Worm (Caenorhabditis elegans) whole organism, L2 larva: ENCODE results near the gene gcy-6.
A peak's percentile ranks its signal among the peaks of the same experiment; 100 is the strongest.

Source experiments
- C34F6.9 ChIP-seq: fragments of 150-350 bp; optimal IDR thresholded peaks from 2 replicates; lab custom pipeline; 2014; ENCODE audit warnings: missing biosample characterization, missing genetic modification characterization
- F13H6.1 ChIP-seq: sonication (generic microtip); optimal IDR thresholded peaks from 2 replicates; lab custom pipeline; 2016; ENCODE audit warnings: missing genetic modification characterization, missing compliant biosample characterization
- R02D3.7 ChIP-seq: fragments of 150-350 bp; optimal IDR thresholded peaks from 2 replicates; lab custom pipeline; 2014; ENCODE audit warnings: missing biosample characterization, missing genetic modification characterization
- Y55F3AM.14 ChIP-seq: fragments of 200-800 bp; sonication (Bioruptor generic); optimal IDR thresholded peaks from 2 replicates; lab custom pipeline; 2018; ENCODE audit warnings: mild to moderate bottlenecking, missing genetic modification characterization, missing compliant biosample characterization
- ZK546.5 ChIP-seq: sonication (generic microtip); optimal IDR thresholded peaks from 2 replicates; lab custom pipeline; 2017; ENCODE audit warnings: missing biosample characterization, missing genetic modification characterization
- alr-1 ChIP-seq: fragments of 150-350 bp; optimal IDR thresholded peaks from 2 replicates; lab custom pipeline; 2014; ENCODE audit warnings: missing biosample characterization, missing genetic modification characterization
- ama-1 ChIP-seq: fragments of 150-350 bp; optimal IDR thresholded peaks from 2 replicates; lab custom pipeline; 2018; ENCODE audit warnings: inconsistent platforms
- blmp-1 ChIP-seq: sonication (generic microtip); optimal IDR thresholded peaks from 2 replicates; lab custom pipeline; 2017; ENCODE audit warnings: missing genetic modification characterization, mild to moderate bottlenecking, missing compliant biosample characterization, antibody characterized with exemption, moderate library complexity; ENCODE audit not compliant: insufficient read depth
- ceh-16 ChIP-seq: fragments of 150-350 bp; optimal IDR thresholded peaks from 2 replicates; lab custom pipeline; 2014; ENCODE audit warnings: missing biosample characterization, missing genetic modification characterization
- ceh-82 ChIP-seq: fragments of 150-350 bp; optimal IDR thresholded peaks from 2 replicates; lab custom pipeline; 2014; ENCODE audit warnings: missing biosample characterization, missing genetic modification characterization
- crh-2 ChIP-seq: sonication (generic microtip); optimal IDR thresholded peaks from 2 replicates; lab custom pipeline; 2017; ENCODE audit warnings: missing biosample characterization, missing genetic modification characterization
- dmd-4 ChIP-seq: sonication (generic microtip); optimal IDR thresholded peaks from 2 replicates; lab custom pipeline; 2017; ENCODE audit warnings: missing biosample characterization, missing genetic modification characterization
- egl-27 ChIP-seq: sonication (generic microtip); optimal IDR thresholded peaks from 3 replicates; lab custom pipeline; 2017; ENCODE audit warnings: missing biosample characterization, missing genetic modification reagents, missing genetic modification characterization
- elt-1 ChIP-seq: fragments of 150-350 bp; optimal IDR thresholded peaks from 2 replicates; lab custom pipeline; 2014; ENCODE audit warnings: missing biosample characterization, missing genetic modification characterization
- elt-3 ChIP-seq: sonication (generic microtip); optimal IDR thresholded peaks from 2 replicates; lab custom pipeline; 2017; ENCODE audit warnings: missing biosample characterization, missing genetic modification characterization
- fos-1 ChIP-seq: fragments of 150-350 bp; optimal IDR thresholded peaks from 2 replicates; lab custom pipeline; 2014; ENCODE audit warnings: missing biosample characterization, missing genetic modification characterization
- gmeb-1 ChIP-seq: fragments of 150-350 bp; optimal IDR thresholded peaks from 2 replicates; lab custom pipeline; 2014; ENCODE audit warnings: missing biosample characterization, missing genetic modification characterization
- lin-11 ChIP-seq: fragments of 150-350 bp; sonication (generic microtip); optimal IDR thresholded peaks from 2 replicates; lab custom pipeline; 2014; ENCODE audit warnings: missing biosample characterization, missing genetic modification characterization, inconsistent platforms, mixed read lengths
- lin-13 ChIP-seq: fragments of 150-350 bp; optimal IDR thresholded peaks from 2 replicates; lab custom pipeline; 2014; ENCODE audit warnings: missing biosample characterization, missing genetic modification reagents, missing genetic modification characterization
- lsy-2 ChIP-seq, 2 experiments: fragments of 150-350 bp in 1 of 2; sonication (generic microtip) in 1 of 2; optimal IDR thresholded peaks; 2 replicates each; lab custom pipeline; 2014 to 2017; ENCODE audit warnings: missing biosample characterization in 2 of 2, missing genetic modification characterization in 2 of 2
- mbf-1 ChIP-seq: sonication (generic microtip); optimal IDR thresholded peaks from 2 replicates; lab custom pipeline; 2017; ENCODE audit warnings: missing biosample characterization, missing genetic modification characterization
- mdl-1 ChIP-seq, 2 experiments: fragments of 150-350 bp in 1 of 2; sonication (generic microtip) in 1 of 2; optimal IDR thresholded peaks; 2 replicates each; lab custom pipeline; 2017; ENCODE audit warnings: missing biosample characterization in 2 of 2, missing genetic modification characterization in 2 of 2
- nhr-10 ChIP-seq: sonication (generic microtip); optimal IDR thresholded peaks from 2 replicates; lab custom pipeline; 2017; ENCODE audit warnings: missing biosample characterization, missing genetic modification characterization
- nhr-11 ChIP-seq: fragments of 150-350 bp; optimal IDR thresholded peaks from 2 replicates; lab custom pipeline; 2014; ENCODE audit warnings: missing biosample characterization, missing genetic modification characterization
- nhr-12 ChIP-seq: fragments of 150-350 bp; optimal IDR thresholded peaks from 2 replicates; lab custom pipeline; 2014; ENCODE audit warnings: missing biosample characterization, missing genetic modification characterization
- nhr-129 ChIP-seq: fragments of 150-350 bp; optimal IDR thresholded peaks from 2 replicates; lab custom pipeline; 2014; ENCODE audit warnings: missing biosample characterization, missing genetic modification characterization
- nhr-21 ChIP-seq: fragments of 150-350 bp; optimal IDR thresholded peaks from 2 replicates; lab custom pipeline; 2014; ENCODE audit warnings: missing biosample characterization, missing genetic modification characterization
- nhr-237 ChIP-seq: fragments of 150-350 bp; optimal IDR thresholded peaks from 2 replicates; lab custom pipeline; 2014; ENCODE audit warnings: missing biosample characterization, missing genetic modification characterization
- nhr-25 ChIP-seq: fragments of 150-350 bp; sonication (generic microtip); optimal IDR thresholded peaks from 3 replicates; lab custom pipeline; 2014; ENCODE audit warnings: missing biosample characterization, missing genetic modification characterization
- nhr-6 ChIP-seq: fragments of 150-350 bp; optimal IDR thresholded peaks from 2 replicates; lab custom pipeline; 2014; ENCODE audit warnings: missing biosample characterization, missing genetic modification characterization
- nhr-77 ChIP-seq: fragments of 150-350 bp; optimal IDR thresholded peaks from 2 replicates; lab custom pipeline; 2014; ENCODE audit warnings: missing biosample characterization, missing genetic modification characterization
- sem-4 ChIP-seq: fragments of 150-350 bp; optimal IDR thresholded peaks from 2 replicates; lab custom pipeline; 2014; ENCODE audit warnings: missing biosample characterization, missing genetic modification reagents, missing genetic modification characterization
- sma-3 ChIP-seq: sonication (generic microtip); optimal IDR thresholded peaks from 2 replicates; lab custom pipeline; 2016; ENCODE audit warnings: missing genetic modification reagents, missing genetic modification characterization, missing compliant biosample characterization
- sma-9 ChIP-seq, 2 experiments: fragments of 150-350 bp in 1 of 2; sonication (generic microtip) in 1 of 2; optimal IDR thresholded peaks; 2 replicates each; lab custom pipeline; 2014 to 2016; ENCODE audit warnings: missing genetic modification characterization in 2 of 2, mild to moderate bottlenecking in 1 of 2, missing biosample characterization in 1 of 2, missing compliant biosample characterization in 1 of 2, missing genetic modification reagents in 1 of 2, moderate library complexity in 1 of 2
- snpc-4 ChIP-seq: fragments of 150-350 bp; optimal IDR thresholded peaks from 2 replicates; lab custom pipeline; 2014; ENCODE audit warnings: missing biosample characterization, missing genetic modification characterization
- unc-39 ChIP-seq: fragments of 150-350 bp; optimal IDR thresholded peaks from 2 replicates; lab custom pipeline; 2014; ENCODE audit warnings: missing biosample characterization, missing genetic modification characterization
- unc-62 ChIP-seq: fragments of 150-350 bp; optimal IDR thresholded peaks from 2 replicates; lab custom pipeline; 2014; ENCODE audit warnings: missing biosample characterization, missing genetic modification reagents, missing genetic modification characterization
- zag-1 ChIP-seq: fragments of 150-350 bp; optimal IDR thresholded peaks from 2 replicates; lab custom pipeline; 2014; ENCODE audit warnings: missing biosample characterization, missing genetic modification characterization
- ztf-1 ChIP-seq: fragments of 200-800 bp; sonication (Bioruptor generic); conservative IDR thresholded peaks from 2 replicates; pipeline ENCODE4 v1.3.6; 2022; ENCODE audit warnings: missing genetic modification characterization, missing compliant biosample characterization
- ztf-4 ChIP-seq: fragments of 150-350 bp; optimal IDR thresholded peaks from 2 replicates; lab custom pipeline; 2014; ENCODE audit warnings: missing biosample characterization, missing genetic modification characterization

Gene gcy-6

DNA sequence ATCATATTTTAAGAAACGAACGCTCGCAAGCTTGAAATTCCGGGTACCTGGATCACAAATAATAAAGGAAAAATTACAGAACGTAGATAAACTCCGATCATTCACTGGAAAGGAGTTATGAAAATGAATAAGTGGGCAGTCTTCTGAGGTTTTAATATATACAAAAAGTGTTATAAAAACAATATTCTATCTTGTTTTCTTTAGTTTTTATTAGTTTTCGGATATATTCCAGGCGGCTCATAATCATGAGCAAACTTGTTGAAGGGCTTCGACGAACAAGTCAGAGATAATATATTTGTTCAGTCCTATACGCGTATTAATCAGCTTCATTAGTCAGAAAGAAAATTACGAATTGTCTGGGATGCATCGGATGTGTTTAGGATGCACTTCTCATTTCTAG lies at the start of gene gcy-6:
Gene gcy-6 (minus strand): TSS at position 101 of the 400 bp plus-strand sequence.
- no peak for TF ChIP-seq ceh-16 (tag; lab: Kevin White, UChicago)
- TF ChIP-seq ztf-1 = no peak
- TF ChIP-seq nhr-237 (tag; lab: Kevin White, UChicago) = no peak
- no peak for TF ChIP-seq elt-3
- no peak for TF ChIP-seq snpc-4 (tag; lab: Kevin White, UChicago)
- no peak for TF ChIP-seq fos-1 (tag; lab: Kevin White, UChicago)
- no peak for TF ChIP-seq alr-1 (tag; lab: Kevin White, UChicago)
- no peak for TF ChIP-seq C34F6.9 (tag; lab: Kevin White, UChicago)
- no peak for TF ChIP-seq ztf-4 (tag; lab: Kevin White, UChicago)

DNA sequence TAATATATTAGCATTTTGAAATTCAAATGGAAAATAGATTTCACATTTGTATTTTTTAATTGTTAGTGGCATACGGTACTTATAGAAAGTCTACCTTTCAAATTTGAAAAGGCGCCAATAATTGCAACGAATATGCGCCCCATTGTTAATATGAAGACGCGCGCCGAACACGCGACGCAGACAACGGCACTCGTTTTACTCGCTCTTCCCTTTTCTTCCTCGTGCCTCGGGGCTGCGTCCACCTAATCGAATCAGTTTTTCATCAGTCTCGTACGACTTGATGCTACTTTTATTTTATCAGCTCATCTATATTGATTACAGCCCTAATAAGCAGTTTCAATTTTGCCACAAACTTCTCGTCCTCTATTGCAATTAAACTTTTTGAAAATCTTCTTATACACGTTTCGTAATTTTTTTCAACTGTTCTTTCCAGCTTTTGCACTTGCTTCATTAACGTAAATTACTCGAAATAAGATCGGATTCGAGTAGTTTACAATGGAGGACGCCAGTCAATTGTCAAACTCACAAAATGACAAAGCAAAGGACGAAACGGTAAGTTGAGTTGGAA lies 48.1 kb upstream of the gcy-6 start, which contains the start of gene cash-1:
Gene cash-1 (plus strand): TSS at position 432 of the 568 bp plus-strand sequence.
- TF ChIP-seq Y55F3AM.14 (GFP tag; lab: Kevin White, UChicago) (no peak), zag-1 (no peak), lsy-2 (tag; optimal IDR thresholded peaks at IDR 0.05; lab: Kevin White, UChicago) (peak in 1 of 2 experiments; percentile 74), F13H6.1 (tag; lab: Kevin White, UChicago) (peak; percentile 24), mdl-1 (tag; optimal IDR thresholded peaks at IDR 0.05; lab: Kevin White, UChicago) (peak in 1 of 2 experiments; percentile 45), C34F6.9 (tag; lab: Kevin White, UChicago) (peak; percentile 66), nhr-25 (tag; lab: Kevin White, UChicago) (peak; percentile 46), nhr-129 (peak; percentile 71), snpc-4 (tag; lab: Kevin White, UChicago) (peak; percentile 45), sem-4 (tag; lab: Kevin White, UChicago) (peak; percentile 48), ztf-1 (no peak), fos-1 (tag; lab: Kevin White, UChicago) (peak; percentile 59), gmeb-1 (tag; lab: Kevin White, UChicago) (peak; percentile 78), ceh-82 (tag; lab: Kevin White, UChicago) (no peak), R02D3.7 (tag; lab: Kevin White, UChicago) (no peak), crh-2 (tag; lab: Kevin White, UChicago) (peak; percentile 75), nhr-12 (no peak), lin-13 (GFP tag; lab: Kevin White, UChicago) (peak; percentile 72), lin-11 (tag; lab: Kevin White, UChicago) (peak; percentile 7), sma-9 (GFP tag; optimal IDR thresholded peaks at IDR 0.05; lab: Kevin White, UChicago) (peak; percentile 58), sma-9 (tag; optimal IDR thresholded peaks at IDR 0.05; lab: Kevin White, UChicago) (no peak), elt-1 (tag; lab: Kevin White, UChicago) (no peak), nhr-21 (tag; lab: Kevin White, UChicago) (peak; percentile 6), sma-3 (GFP tag; lab: Kevin White, UChicago) (peak; percentile 57), blmp-1 (peak; percentile 7)

ce11 chrV:10360186-10360585 lies 46.3 kb upstream of the gcy-6 start:
- no peak for TF ChIP-seq sma-9 (GFP tag; optimal IDR thresholded peaks at IDR 0.05; lab: Kevin White, UChicago)
- no peak for TF ChIP-seq sma-9 (tag; optimal IDR thresholded peaks at IDR 0.05; lab: Kevin White, UChicago)
- no peak for TF ChIP-seq nhr-77 (tag; lab: Kevin White, UChicago)
- no peak for TF ChIP-seq snpc-4 (tag; lab: Kevin White, UChicago)
- TF ChIP-seq nhr-12 = no peak
- no peak for TF ChIP-seq ZK546.5 (tag; lab: Kevin White, UChicago)
- TF ChIP-seq mbf-1 (tag; lab: Kevin White, UChicago) = no peak
- no peak for TF ChIP-seq dmd-4 (tag; lab: Kevin White, UChicago)
- no peak for TF ChIP-seq nhr-25 (tag; lab: Kevin White, UChicago)
- no peak for TF ChIP-seq unc-39 (tag; lab: Kevin White, UChicago)
- TF ChIP-seq egl-27 (tag; lab: Kevin White, UChicago) = no peak

DNA sequence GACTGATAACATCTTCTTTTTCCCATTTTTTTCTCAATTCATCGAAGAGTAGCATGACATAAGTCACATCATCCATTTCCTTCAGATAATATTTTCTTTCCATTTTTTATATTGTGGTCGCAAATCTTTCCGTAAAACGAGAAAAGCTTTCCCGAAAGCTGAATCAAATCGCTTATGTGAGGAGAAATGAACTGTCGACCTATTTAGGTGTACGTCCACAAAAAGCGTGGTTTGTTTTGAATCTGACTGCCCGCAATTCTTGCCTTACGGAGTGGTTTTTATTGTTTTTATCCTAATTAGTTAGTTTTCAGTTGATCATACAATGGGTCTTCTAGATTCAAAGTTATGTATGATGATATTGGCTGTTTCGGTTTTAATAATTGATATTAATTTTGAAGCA lies 44.4 kb upstream of the gcy-6 start, which contains the start of gene ttll-15:
Gene ttll-15 (plus strand): TSS at position 301 of the 400 bp plus-strand sequence.
- TF ChIP-seq Y55F3AM.14 (GFP tag; lab: Kevin White, UChicago) = no peak
- no peak for TF ChIP-seq lsy-2 (tag; optimal IDR thresholded peaks at IDR 0.05; lab: Kevin White, UChicago)
- TF ChIP-seq sma-9 (GFP tag; optimal IDR thresholded peaks at IDR 0.05; lab: Kevin White, UChicago) = no peak
- TF ChIP-seq sma-9 (tag; optimal IDR thresholded peaks at IDR 0.05; lab: Kevin White, UChicago) = no peak
- no peak for TF ChIP-seq nhr-21 (tag; lab: Kevin White, UChicago)
- TF ChIP-seq zag-1 = no peak
- no peak for TF ChIP-seq ZK546.5 (tag; lab: Kevin White, UChicago)
- no peak for TF ChIP-seq unc-62
- TF ChIP-seq ztf-1 = no peak
- no peak for TF ChIP-seq nhr-11 (tag; lab: Kevin White, UChicago)
- no peak for TF ChIP-seq fos-1 (tag; lab: Kevin White, UChicago)
- TF ChIP-seq ama-1 = no peak
- TF ChIP-seq elt-1 (tag; lab: Kevin White, UChicago) = no peak
- TF ChIP-seq dmd-4 (tag; lab: Kevin White, UChicago) = no peak
- no peak for TF ChIP-seq lin-13 (GFP tag; lab: Kevin White, UChicago)
- TF ChIP-seq nhr-77 (tag; lab: Kevin White, UChicago) = no peak
- TF ChIP-seq ceh-82 (tag; lab: Kevin White, UChicago) = no peak
- TF ChIP-seq nhr-10 = no peak
- no peak for TF ChIP-seq nhr-6 (tag; lab: Kevin White, UChicago)
